Fruit fly (Drosophila melanogaster): ENCODE results near the gene Myo31DF.

- TF ChIP-seq N (GFP tag; optimal IDR thresholded peaks at IDR 0.05) (no peak), h (GFP tag; optimal IDR thresholded peaks at IDR 0.05) (no peak), Jra (GFP tag; optimal IDR thresholded peaks at IDR 0.05) (no peak), Myc (optimal IDR thresholded peaks at IDR 0.05) (no peak), foxo (GFP tag; optimal IDR thresholded peaks at IDR 0.05) (no peak), woc (GFP tag; optimal IDR thresholded peaks at IDR 0.05) (peak; percentile 25), Hnf4 (GFP tag; optimal IDR thresholded peaks at IDR 0.05) (no peak), ey (GFP tag; optimal IDR thresholded peaks at IDR 0.05) (no peak)
Observed at dm6 chr2L:10517085-10517484, 10.5 kb upstream of the Myo31DF start, which contains the start of the genes Fatp1 and Lrr47.

Data from whole organism, wandering third instar larva.